Worm (Caenorhabditis elegans) whole organism, early embryonic: ENCODE data around the gene C28H8.8.

Source experiments
- B0310.2 ChIP-seq: sonication (generic microtip); optimal IDR thresholded peaks from 2 replicates; lab custom pipeline; 2016; ENCODE audit warnings: mild to moderate bottlenecking, missing genetic modification characterization, missing compliant biosample characterization
- F13C5.2 ChIP-seq: sonication (generic microtip); optimal IDR thresholded peaks from 2 replicates; lab custom pipeline; 2017; ENCODE audit warnings: mild to moderate bottlenecking, missing genetic modification characterization, inconsistent platforms, missing compliant biosample characterization
- ama-1 ChIP-seq: fragments of 150-350 bp; optimal IDR thresholded peaks from 2 replicates; lab custom pipeline; 2014
- ceh-13 ChIP-seq: fragments of 200-800 bp; sonication (Bioruptor generic); optimal IDR thresholded peaks from 2 replicates; lab custom pipeline; 2018; ENCODE audit warnings: mild to moderate bottlenecking, missing genetic modification characterization, missing compliant biosample characterization
- ceh-36 ChIP-seq: sonication (generic microtip); optimal IDR thresholded peaks from 2 replicates; lab custom pipeline; 2016; ENCODE audit warnings: missing genetic modification characterization, inconsistent platforms, missing compliant biosample characterization
- ets-7 ChIP-seq: sonication (generic microtip); optimal IDR thresholded peaks from 2 replicates; lab custom pipeline; 2016; ENCODE audit warnings: missing genotype, missing genetic modification characterization, missing compliant biosample characterization
- flt-1 ChIP-seq: fragments of 200-800 bp; sonication (Bioruptor generic); IDR thresholded peaks from 2 replicates; pipeline ENCODE4 v1.3.6; 2022; ENCODE audit warnings: missing genetic modification characterization, missing compliant biosample characterization
- hmbx-1 ChIP-seq: sonication (generic microtip); optimal IDR thresholded peaks from 2 replicates; lab custom pipeline; 2016; ENCODE audit warnings: mild to moderate bottlenecking, missing genetic modification characterization, missing compliant biosample characterization
- hmg-4 ChIP-seq: fragments of 200-800 bp; sonication (Bioruptor generic); optimal IDR thresholded peaks from 2 replicates; lab custom pipeline; 2018; ENCODE audit warnings: mild to moderate bottlenecking, missing genetic modification characterization, missing compliant biosample characterization
- pes-1 ChIP-seq: fragments of 200-800 bp; sonication (Bioruptor generic); IDR thresholded peaks from 2 replicates; pipeline ENCODE4 v1.3.6; 2022; ENCODE audit warnings: missing genetic modification reagents, missing genetic modification characterization, missing compliant biosample characterization
- scrt-1 ChIP-seq: fragments of 200-800 bp; sonication (Bioruptor generic); IDR thresholded peaks from 2 replicates; pipeline ENCODE4 v1.3.6; 2022; ENCODE audit warnings: missing genetic modification characterization, missing compliant biosample characterization
- sea-1 ChIP-seq: fragments of 200-800 bp; sonication (Bioruptor generic); conservative IDR thresholded peaks from 2 replicates; pipeline ENCODE4 v1.3.6; 2022; ENCODE audit warnings: missing genetic modification characterization, missing compliant biosample characterization

DNA sequence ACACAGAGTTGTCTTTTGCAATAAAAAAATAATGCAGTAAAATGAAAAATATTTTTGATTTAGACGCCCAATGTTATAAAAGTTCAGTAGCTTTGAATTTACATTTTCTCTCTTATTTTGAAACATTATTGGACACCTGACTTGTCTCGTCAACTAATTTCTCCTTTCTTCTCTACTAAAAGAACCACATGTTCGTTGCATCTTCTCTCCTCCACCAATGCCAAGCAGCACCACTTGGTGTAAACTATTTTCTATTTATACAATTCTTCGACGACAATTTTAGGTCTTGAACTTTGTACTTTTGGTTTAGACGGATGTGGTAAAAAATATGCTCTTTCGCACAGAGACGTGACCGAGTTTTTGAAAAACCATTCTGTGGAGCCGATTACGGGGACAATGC lies 42.1 kb upstream of the C28H8.8 start:
- TF ChIP-seq scrt-1 (GFP tag; lab: Robert Waterston, UW) (no peak), ama-1 (lab: Kevin White, UChicago) (no peak), ceh-13 (GFP tag; lab: Kevin White, UChicago) (no peak), sea-1 (GFP tag; lab: Robert Waterston, UW) (no peak), pes-1 (no peak), B0310.2 (tag; lab: Kevin White, UChicago) (no peak), flt-1 (no peak), ets-7 (no peak), ceh-36 (tag; lab: Kevin White, UChicago) (no peak), F13C5.2 (no peak), hmg-4 (GFP tag; lab: Kevin White, UChicago) (no peak), hmbx-1 (tag; lab: Kevin White, UChicago) (no peak)
